Worm (Caenorhabditis elegans): ENCODE results near the gene K08E5.5.

Gene K08E5.5

DNA sequence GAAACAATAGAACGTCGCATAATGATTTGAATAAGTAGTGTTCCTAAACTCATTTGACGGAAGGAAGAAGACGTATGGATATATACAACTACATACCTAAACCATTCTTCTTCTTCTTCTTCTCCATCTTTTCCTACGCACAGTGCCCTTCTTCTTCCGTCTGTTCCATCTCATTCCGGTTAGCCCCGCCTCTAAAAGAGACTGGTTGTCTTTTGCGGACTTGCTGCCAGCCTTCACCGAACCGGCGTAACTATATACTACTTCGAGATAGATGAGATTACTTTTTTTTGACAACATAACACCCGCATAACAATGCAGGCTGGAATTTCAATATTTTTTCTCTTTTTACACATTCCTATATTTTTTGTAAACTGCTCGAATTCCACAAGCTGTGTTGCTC lies at the start of gene K08E5.5, which contains the start of gene mua-3:
K08E5.5 (minus strand) TSS at position 101 of the 400 bp plus-strand sequence.
mua-3 (plus strand) TSS at position 313 of the 400 bp plus-strand sequence.
- no peak for TF ChIP-seq unc-62 (GFP tag; optimal IDR thresholded peaks at IDR 0.05)

DNA sequence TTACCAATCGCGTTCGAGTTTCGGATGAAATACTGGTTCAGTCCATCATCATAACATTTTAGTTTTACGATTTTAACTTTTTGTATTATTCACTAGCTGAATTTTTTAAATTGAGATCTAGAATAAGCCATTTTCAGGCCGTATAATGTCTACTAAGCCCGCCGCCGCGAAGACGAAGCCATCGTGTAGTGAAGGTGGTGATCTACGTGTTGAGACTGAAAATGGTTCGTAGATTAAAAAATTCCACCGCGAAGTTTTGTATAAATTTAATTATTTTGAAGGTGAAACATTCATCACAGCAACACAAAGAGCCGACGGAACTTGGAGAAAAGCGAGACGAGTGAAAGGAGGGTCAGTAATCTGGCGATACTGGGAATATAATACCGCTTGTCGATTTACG lies 49.4 kb upstream of the K08E5.5 start, which contains the start of gene T20G5.9:
T20G5.9 (plus strand) TSS at position 138 of the 400 bp plus-strand sequence.
- TF ChIP-seq unc-62 (GFP tag; optimal IDR thresholded peaks at IDR 0.05), result no peak

DNA sequence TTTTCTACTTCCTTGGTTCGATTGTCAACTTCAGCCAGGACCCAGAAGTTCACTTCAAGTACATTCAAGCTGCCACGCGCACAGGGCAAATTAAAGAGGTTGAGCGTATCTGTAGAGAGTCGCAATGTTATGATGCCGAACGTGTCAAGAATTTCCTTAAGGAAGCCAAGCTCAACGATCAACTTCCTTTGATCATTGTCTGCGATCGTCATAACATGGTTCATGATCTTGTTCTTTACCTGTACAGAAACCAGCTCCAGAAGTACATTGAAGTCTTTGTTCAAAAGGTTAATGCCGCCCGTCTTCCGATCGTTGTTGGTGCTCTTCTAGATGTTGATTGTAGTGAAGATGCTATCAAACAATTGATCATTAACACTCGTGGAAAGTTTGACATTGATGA lies 46.1 kb upstream of the K08E5.5 start:
- no peak for TF ChIP-seq unc-62 (GFP tag; optimal IDR thresholded peaks at IDR 0.05)

DNA sequence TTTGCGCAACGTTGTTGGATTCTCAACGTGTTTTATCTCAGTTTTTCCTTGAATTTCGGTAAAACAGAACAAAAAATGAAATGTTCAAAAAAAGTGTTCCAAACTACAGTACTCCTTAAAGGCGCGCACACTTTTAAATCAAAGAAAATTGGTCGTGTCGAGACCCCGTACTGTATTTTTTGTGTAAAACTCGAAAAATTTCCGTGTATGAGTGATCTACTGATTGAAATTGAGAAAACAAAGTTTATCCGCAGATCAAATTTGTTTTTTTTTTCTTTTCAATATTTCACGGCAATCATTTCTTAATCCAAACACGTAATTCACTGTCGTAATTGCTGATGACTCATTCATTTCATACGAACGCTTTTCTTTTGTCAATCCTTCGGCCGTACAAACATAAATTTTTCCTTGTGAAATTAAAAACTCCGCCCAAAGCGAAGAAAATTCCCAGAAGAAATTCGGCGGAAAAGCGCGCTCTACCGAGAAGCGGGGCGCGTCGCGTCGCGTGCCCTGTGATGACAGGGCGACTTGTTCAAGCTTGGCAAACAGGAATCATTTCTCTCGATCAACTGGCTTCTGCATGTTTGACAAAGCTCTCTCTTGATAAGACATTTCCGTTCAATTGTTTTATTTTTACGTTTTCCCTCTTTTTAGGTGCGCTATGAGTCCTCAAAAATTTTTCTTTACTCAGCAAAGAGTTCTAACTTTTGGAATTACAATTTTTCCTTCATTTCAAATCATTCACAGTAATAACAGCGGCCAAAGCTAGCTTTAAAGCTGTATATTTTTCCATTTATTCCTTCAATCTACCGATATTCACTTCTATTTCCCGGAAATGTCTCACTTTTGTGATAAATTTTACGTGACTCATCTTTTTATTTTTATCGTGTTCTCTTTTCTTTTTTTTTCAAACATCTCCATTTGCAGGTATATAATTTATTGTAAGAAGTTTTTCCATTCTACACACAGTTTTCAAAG lies 42.9 kb upstream of the K08E5.5 start, which contains the start of gene chc-1:
chc-1 (plus strand) TSS at position 928 of the 978 bp plus-strand sequence.
- TF ChIP-seq unc-62 (GFP tag; optimal IDR thresholded peaks at IDR 0.05), result no peak

DNA sequence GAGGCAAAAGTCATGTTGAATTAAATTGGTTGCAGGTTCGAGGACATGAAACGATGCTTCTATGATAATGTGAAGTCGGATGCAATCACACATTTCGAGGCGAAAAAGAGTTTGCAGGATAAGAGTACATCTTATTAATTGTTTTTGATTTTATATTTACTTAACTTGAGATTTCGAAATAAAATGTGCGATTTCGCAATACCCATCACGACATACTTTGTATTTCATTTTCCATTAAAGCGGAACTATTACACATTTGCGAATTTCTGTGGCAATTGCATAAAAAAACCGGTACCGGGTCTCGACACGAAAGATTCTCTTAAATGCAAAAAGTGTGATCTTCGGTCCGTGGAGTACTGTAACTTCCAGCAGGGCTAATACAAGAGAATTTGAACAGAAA lies 42.1 kb upstream of the K08E5.5 start:
- no peak for TF ChIP-seq unc-62 (GFP tag; optimal IDR thresholded peaks at IDR 0.05)

DNA sequence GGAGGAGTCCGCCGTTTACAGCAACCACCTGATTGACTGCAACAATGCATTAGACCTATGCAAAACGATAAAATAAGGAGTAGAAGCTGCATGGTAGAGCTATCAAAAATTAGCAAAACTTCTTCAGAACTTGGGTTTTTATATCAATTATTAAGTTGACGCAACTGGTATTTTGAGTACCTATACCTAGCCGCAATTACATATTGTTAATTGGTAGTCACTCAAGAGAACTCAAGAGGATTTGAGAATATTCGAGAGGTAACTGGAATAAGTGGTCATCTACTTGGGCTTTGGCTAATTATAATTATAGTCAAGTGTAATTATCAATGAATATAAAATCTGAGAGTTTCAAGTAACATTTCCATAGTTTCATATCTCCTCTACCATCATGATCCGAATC lies 41.0 kb upstream of the K08E5.5 start, which contains the start of the genes T20G5.13 and T20G5.12:
T20G5.13 (minus strand) TSS at position 101 of the 400 bp plus-strand sequence.
T20G5.12 (plus strand) TSS at position 370 of the 400 bp plus-strand sequence.
- TF ChIP-seq unc-62 (GFP tag; optimal IDR thresholded peaks at IDR 0.05), result no peak

DNA sequence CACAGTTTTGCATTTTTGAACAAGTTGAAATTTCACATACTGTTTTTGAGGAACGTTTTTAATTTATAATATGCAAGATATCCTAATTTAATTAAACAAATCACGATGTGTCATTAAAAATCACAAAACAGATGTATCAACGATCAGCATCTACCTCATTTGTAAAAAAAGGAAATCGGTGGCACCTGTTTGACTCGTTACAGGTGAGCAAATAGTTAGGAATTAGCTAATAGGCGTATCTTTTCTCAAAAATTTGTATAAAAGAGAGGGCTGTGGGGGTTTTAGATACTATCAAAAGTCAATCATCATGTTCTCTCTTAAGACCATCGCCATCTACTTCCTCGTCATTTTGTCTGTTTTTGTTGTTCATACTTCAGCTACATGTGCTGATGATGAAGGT lies 38.8 kb upstream of the K08E5.5 start, which contains the start of gene T20G5.8:
T20G5.8 (plus strand) TSS at position 301 of the 400 bp plus-strand sequence.
- no peak for TF ChIP-seq unc-62 (GFP tag; optimal IDR thresholded peaks at IDR 0.05)

DNA sequence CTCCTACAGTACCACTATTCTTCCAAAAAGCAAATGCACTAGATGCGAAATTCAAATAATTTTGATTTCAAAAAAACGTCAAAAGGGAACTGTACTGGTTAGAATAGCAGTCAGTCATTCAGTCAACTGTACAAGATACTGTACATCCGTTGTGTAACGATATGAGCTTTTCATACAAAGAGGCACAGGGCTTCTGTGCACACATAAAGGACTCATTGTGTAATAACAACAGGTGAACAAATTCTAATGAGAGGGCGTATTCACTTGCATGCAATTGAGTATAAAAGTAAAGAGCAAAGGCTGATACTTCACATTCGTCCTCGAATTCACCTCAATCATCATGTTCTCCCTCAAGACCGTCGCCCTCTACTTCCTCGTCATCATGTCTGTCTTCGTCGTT lies 37.1 kb upstream of the K08E5.5 start, which contains the start of gene dod-6:
dod-6 (plus strand) TSS at position 301 of the 400 bp plus-strand sequence.
- no peak for TF ChIP-seq unc-62 (GFP tag; optimal IDR thresholded peaks at IDR 0.05)

DNA sequence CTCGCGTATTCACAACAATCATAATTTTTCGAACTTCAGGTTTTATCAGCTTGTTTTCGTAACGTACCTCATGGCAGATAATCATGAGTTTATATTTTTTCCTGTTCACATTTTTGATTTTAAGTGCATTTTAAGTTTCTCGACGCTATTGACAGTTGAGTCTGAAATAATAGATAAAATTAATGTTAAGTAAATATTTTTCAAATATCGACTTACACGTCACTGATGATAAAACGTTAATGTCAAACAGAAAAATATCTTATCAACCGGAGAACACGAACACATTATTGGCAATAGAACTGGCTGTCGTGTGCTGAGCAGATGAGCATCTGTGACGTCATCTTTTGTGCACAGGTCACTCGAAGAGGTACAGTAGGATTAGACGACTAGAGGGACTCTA lies 36.5 kb upstream of the K08E5.5 start:
- no peak for TF ChIP-seq unc-62 (GFP tag; optimal IDR thresholded peaks at IDR 0.05)

DNA sequence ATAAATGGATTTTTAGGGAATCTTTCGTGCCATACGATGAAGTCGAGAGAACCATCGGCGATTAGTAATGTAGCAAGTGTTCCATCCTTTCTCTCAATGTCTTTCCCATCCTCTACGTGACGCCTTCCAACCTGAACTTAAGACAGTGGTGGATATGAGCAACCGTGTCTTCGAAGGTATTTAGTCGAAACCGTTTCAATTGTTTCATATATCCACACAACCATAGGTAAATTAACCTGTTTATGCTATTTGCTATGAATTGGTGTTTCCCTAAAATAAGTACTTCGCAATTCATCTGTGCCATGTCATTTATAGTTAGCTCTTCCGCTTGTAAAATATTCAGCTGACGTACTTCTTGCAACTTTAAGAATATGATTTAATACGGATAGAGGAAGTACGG lies 35.6 kb upstream of the K08E5.5 start:
- no peak for TF ChIP-seq unc-62 (GFP tag; optimal IDR thresholded peaks at IDR 0.05)

DNA sequence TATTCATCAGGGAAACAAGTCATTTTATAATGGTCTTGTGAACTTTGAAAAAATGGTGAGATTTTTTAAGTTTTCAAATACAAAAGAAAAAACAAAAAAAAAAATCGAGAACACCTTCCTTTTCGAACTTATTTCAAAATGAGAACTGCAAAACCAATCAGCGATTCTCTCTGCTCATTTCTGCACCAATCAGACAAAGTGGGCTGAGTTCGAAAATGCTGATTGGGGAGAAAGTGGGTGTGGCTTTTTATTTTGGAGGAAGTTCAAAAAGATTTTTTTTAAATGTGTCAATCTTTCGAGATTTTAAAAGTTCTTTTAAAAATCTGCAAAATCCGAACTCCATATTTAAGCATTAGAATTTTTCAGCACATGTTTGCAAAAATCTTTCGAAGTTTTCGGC lies 34.3 kb upstream of the K08E5.5 start:
- TF ChIP-seq unc-62 (GFP tag; optimal IDR thresholded peaks at IDR 0.05), result no peak

DNA sequence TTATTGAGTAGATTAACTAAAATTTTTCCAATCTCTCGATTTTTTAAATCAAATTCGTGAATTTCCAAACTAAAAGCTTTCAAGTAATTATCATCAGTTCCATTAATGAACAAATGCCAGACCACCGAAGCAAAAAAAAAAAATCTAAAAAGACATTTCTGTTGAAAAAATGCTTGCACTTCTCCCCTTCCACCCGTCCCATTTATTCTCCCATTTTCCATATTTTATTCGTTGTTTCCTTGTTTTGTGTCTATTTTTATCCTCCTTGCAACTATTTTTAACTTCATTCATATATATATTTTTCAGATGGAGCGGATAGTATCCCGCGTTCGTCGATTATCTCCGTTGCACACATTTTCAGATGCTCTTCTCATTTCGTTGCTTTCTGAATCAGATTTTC lies 28.6 kb upstream of the K08E5.5 start, which contains the start of gene epac-1:
epac-1 (plus strand) TSS at position 301 of the 400 bp plus-strand sequence.
- no peak for TF ChIP-seq unc-62 (GFP tag; optimal IDR thresholded peaks at IDR 0.05)

DNA sequence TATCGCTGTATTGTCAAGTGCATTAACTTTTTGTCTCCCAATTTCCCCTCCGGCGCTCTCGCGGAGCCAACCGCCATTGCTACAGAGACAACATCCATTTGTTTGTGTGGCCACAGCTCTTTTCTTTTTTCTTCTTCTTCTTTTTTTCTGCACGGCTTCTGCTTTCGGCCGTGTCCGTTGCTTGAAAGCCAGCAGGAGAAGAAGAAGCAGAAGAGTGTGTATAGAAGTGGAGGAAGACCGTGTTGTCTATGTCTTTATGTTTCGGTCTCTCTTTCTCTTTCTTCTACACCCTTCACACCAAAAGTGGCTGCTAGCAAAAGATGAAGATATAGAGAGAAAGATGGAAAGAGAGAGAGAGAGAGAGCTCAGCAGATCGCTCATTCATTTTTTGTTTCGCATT lies 27.6 kb upstream of the K08E5.5 start:
- TF ChIP-seq unc-62 (GFP tag; optimal IDR thresholded peaks at IDR 0.05), result no peak

DNA sequence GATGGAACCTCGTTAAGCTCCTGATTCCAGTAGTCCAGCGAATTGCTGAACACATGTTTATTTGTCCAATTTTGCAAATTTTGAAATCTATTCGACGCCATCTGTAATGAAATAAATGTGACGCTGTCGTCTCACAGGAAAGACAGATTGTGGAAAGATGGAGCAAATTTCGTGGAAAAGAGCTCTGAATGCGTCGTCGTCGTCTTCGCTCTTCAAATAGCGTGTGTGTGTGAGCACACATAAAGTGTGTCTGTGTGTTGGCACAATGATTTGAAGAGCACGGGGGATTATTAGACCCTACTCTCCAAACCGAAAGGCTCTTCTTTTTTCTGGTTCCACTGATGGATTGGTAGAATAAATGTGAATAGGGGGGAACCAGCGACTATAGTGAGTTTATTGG lies 25.9 kb upstream of the K08E5.5 start, which contains the start of gene unc-47:
unc-47 (minus strand) TSS at position 101 of the 400 bp plus-strand sequence.
- TF ChIP-seq unc-62 (GFP tag; optimal IDR thresholded peaks at IDR 0.05), result no peak

DNA sequence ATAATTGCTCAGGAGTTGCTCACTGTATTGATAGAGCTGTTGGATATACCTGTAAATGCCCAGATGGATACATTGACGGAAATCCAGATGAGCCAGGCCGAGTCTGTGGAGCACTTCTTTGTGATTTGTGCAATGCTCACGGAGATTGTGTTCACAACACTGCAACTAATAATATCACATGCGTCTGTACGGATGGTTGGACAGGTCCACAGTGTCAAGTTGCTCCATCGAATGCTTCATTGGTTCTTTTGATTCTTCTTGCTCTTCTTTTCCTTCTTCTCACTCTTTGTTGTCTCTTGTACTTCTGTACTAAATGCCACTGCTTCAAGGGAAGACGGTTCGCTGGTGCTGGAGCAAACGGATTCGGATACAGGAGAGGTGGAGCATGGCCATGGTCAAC lies 21.6 kb upstream of the K08E5.5 start:
- no peak for TF ChIP-seq unc-62 (GFP tag; optimal IDR thresholded peaks at IDR 0.05)

DNA sequence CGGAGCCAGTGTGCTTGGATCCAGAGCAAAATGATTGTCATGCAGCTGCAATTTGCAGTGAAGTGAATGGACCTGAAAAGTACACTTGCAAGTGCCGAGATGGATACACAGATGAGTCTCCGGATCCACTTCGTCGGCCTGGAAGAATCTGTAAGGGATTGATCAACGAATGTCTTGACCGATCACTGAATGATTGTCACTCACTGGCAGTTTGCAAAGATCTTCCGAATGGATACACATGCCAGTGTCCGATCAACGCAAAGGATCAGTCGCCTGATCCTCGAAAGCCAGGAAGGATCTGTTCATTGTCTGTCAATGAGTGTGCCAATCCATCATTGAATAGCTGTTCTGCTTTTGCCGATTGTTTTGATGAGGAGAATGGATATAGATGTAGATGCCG lies 19.2 kb upstream of the K08E5.5 start:
- TF ChIP-seq unc-62 (GFP tag; optimal IDR thresholded peaks at IDR 0.05), result no peak

Measured in whole organism, dauer.